Worm (Caenorhabditis elegans): ENCODE data around the gene tald-1.

tald-1 gene

DNA sequence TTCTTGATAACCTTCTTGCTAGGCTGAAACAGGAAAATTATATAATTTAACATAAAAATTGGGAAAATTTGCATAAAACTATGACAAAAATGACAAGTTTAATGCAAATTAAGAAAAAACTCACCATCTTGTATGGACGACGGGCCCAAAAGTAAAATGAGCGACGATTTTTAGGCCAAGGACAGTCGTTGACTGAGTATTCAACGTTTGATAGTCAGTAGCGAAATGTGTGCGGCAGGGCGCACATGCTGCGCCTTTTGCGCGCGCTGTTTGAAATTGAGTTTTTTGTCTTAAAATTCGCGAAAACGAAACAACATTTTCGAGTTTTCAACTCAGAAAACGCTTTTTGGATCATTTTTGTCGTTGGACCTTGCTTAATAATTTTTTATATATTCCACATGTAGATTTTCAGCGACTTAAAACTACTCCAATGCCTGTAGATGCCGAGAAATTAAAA, 4.0 kb downstream of the tald-1 start, which contains the start of the genes rpl-7A and set-21 (continued):
- TF ChIP-seq fax-1 (tag; optimal IDR thresholded peaks at IDR 0.05) (no peak), sox-2 (GFP tag; IDR thresholded peaks at IDR 0.05) (peak; percentile 27; the same call in 1 of the 2 replicates), ceh-24 (tag; optimal IDR thresholded peaks at IDR 0.05) (no peak), mec-3 (tag; optimal IDR thresholded peaks at IDR 0.05; ENCODE audit: borderline replicate concordance) (no peak), nfya-1 (tag; optimal IDR thresholded peaks at IDR 0.05) (peak; percentile 85), dmd-4 (tag; optimal IDR thresholded peaks at IDR 0.05; ENCODE audit: borderline replicate concordance) (no peak), elt-4 (tag; optimal IDR thresholded peaks at IDR 0.05) (no peak), unc-86 (tag; optimal IDR thresholded peaks at IDR 0.05) (peak; percentile 71), ceh-18 (tag; optimal IDR thresholded peaks at IDR 0.05) (peak; percentile 82), K09A11.1 (tag; optimal IDR thresholded peaks at IDR 0.05; ENCODE audit: insufficient read depth) (no peak), ahr-1 (tag; optimal IDR thresholded peaks at IDR 0.05) (no peak), ceh-14 (tag; optimal IDR thresholded peaks at IDR 0.05) (peak; percentile 62), unc-42 (tag; optimal IDR thresholded peaks at IDR 0.05) (peak; percentile 79), fkh-10 (GFP tag; optimal IDR thresholded peaks at IDR 0.05) (no peak), gmeb-2 (tag; optimal IDR thresholded peaks at IDR 0.05) (no peak), tbx-7 (tag; optimal IDR thresholded peaks at IDR 0.05) (peak; percentile 15), hlh-13 (GFP tag; optimal IDR thresholded peaks at IDR 0.05) (no peak), C08G9.2 (tag; optimal IDR thresholded peaks at IDR 0.05) (peak; percentile 34), ceh-9 (tag; optimal IDR thresholded peaks at IDR 0.05) (no peak), hlh-30 (tag; optimal IDR thresholded peaks at IDR 0.05; ENCODE audit: insufficient read depth) (peak; percentile 43), T23F11.4 (GFP tag; optimal IDR thresholded peaks at IDR 0.05) (peak; percentile 16), ceh-19 (GFP tag; optimal IDR thresholded peaks at IDR 0.05) (peak; percentile 1), eyg-1 (tag; optimal IDR thresholded peaks at IDR 0.05) (no peak)

- TF ChIP-seq unc-86 (tag; optimal IDR thresholded peaks at IDR 0.05): no peak
- TF ChIP-seq ceh-2 (tag; optimal IDR thresholded peaks at IDR 0.05): no peak
- no peak for TF ChIP-seq gmeb-2 (tag; optimal IDR thresholded peaks at IDR 0.05)
- no peak for TF ChIP-seq che-1 (tag; optimal IDR thresholded peaks at IDR 0.05)
- no peak for TF ChIP-seq zip-5 (tag; optimal IDR thresholded peaks at IDR 0.05)
Observed at ce11 chrIV:4393488-4393887, 7.0 kb downstream of the tald-1 start.

ce11 chrIV:4393942-4394460, 7.5 kb downstream of the tald-1 start, which contains the start of gene ell-1:
ell-1 (plus strand) TSS chrIV:4394410.
- TF ChIP-seq unc-86 (tag; optimal IDR thresholded peaks at IDR 0.05): no peak
- TF ChIP-seq C08G9.2 (tag; optimal IDR thresholded peaks at IDR 0.05): peak; percentile 11
- TF ChIP-seq ceh-45 (GFP tag; IDR thresholded peaks at IDR 0.05): no peak
- TF ChIP-seq hlh-13 (GFP tag; optimal IDR thresholded peaks at IDR 0.05): no peak
- no peak for TF ChIP-seq ceh-34 (tag; optimal IDR thresholded peaks at IDR 0.05)

DNA sequence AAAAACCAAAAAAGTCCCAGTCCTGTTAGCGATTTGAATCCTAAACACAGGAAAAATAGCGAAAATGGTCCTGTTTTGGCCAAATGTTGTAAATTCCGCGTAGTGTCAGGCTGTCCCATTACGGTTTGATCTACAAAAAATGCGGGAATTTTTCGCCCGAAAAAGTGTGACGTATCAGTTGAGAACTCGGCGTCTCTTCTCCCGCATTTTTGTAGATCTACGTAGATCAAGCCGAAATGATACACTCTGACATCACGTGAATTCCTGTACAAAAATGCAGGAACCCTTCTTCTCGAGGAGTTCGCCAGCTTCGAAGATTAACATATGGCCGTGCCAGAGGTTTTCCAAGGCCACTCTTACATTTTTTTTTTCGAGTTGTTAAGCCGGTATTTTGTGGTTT, 9.1 kb downstream of the tald-1 start:
- no peak for TF ChIP-seq hlh-30 (tag; optimal IDR thresholded peaks at IDR 0.05; ENCODE audit: insufficient read depth)
- no peak for TF ChIP-seq ceh-9 (tag; optimal IDR thresholded peaks at IDR 0.05)
- no peak for TF ChIP-seq syd-9 (tag; optimal IDR thresholded peaks at IDR 0.05)

DNA sequence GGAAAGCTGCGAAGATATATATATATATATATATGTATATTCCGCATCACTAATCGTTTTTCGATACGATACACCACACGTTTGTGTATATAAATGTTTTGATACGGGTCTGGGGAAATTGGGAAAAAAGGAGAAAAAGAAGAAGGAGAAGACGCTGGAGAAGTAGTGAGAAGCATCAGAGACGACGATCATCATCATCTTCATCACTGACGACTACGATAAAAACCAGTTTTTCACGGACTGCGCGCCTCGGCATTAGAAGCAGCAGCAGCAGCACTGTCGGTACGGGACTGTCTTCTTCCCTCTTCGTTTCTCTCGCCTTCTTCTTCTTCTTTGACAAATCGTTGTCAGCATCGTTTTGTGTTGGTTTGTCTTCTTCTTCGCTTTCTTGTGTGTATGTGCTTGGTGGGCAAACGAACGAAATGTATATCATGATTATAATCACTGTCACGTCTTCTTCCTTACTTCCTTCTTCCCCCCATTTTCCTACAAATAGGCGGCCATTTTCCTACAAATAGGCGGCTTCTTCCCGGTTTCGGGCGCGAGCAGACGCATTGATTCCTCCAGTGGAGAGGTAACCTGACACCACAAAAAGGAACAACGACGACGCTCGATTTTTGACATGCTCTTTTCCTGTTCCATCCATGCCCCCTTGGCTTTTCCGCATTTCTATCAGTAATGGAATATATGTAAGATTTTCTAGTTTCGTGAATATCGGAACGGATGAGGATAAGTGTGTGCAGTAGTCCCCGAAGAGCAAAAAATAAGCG, 9.8 kb downstream of the tald-1 start:
- TF ChIP-seq ceh-34 (tag; optimal IDR thresholded peaks at IDR 0.05): peak; percentile 95
- TF ChIP-seq unc-86 (tag; optimal IDR thresholded peaks at IDR 0.05): no peak

DNA sequence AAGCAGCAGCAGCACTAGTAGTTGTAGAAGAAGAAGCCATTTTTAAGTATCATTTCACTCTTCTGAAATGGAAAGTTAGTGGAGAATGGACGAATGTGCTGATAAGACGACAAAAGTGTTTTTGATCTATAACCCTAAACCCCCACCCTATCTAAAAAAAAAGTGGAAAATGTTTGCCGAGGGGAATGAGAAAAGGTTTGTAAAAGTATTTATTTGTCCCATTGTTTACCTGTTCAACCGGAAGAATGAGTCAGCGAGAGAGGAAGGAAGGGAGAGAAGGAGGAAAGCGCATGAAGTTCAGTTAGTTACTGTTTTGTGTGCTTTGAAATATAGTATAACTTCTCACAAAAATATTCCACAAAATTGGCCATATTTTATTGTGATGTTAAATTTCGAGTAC, 10.7 kb downstream of the tald-1 start:
- TF ChIP-seq fkh-10 (GFP tag; optimal IDR thresholded peaks at IDR 0.05) (no peak), che-1 (tag; optimal IDR thresholded peaks at IDR 0.05) (no peak), lin-11 (tag; optimal IDR thresholded peaks at IDR 0.05) (no peak), ahr-1 (tag; optimal IDR thresholded peaks at IDR 0.05) (no peak)

Measured in whole organism, late embryonic.